Worm (Caenorhabditis elegans): Measurements from ENCODE around the gene Y53C12A.10.

DNA sequence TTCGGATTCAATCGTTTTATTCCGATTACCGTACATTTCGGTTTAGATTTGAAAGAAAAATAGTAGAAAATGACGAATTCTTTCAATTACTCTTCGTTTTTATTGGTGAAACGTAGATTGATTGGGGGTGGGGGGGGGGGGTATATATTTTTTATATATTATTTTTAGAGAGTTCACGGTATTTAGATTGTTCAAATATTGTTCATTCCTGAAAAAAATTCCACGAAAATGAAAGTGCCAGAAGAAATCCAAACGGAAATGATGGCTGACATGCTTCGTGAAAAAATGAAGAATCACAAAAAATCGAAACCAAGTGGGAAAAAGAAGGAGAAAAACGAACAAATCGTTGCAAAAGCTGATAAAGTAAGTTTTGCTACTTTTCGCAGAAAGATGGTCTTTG lies 4.3 kb downstream of the Y53C12A.10 start, which contains the start of the genes Y53C12A.8 and Y53C12A.7:
- TF ChIP-seq klf-2 (GFP tag; conservative IDR thresholded peaks at IDR 0.05): no peak
- no peak for TF ChIP-seq tab-1 (GFP tag; IDR thresholded peaks at IDR 0.05)
- no peak for TF ChIP-seq flt-1 (GFP tag; IDR thresholded peaks at IDR 0.05)
- no peak for TF ChIP-seq ztf-23 (GFP tag; IDR thresholded peaks at IDR 0.05)
- no peak for TF ChIP-seq med-1 (GFP tag; optimal IDR thresholded peaks at IDR 0.05; ENCODE audit: insufficient read depth)

Data from whole organism, midembryonic.